Fruit fly (Drosophila melanogaster) S2 (cell line): ENCODE results near the gene Scsalpha1.

Experiments used
- CG8478 ChIP-seq: fragments of >200 bp; optimal IDR thresholded peaks from 2 replicates; lab custom pipeline; 2018
- CTCF ChIP-seq, 2 experiments: fragments of >200 bp; optimal IDR thresholded peaks; 2 replicates each; lab custom pipeline; 2018

The Scsalpha1 gene

dm6 chr3L:3809943-3810342, 4.1 kb upstream of the Scsalpha1 start, which contains the start of gene CG32262:
CG32262 (minus strand) TSS chr3L:3810196.
- no peak for TF ChIP-seq CG8478 (lab: Kevin White, UChicago)
- no peak for TF ChIP-seq CTCF (optimal IDR thresholded peaks at IDR 0.05; lab: Kevin White, UChicago)

dm6 chr3L:3811089-3811488, 2.9 kb upstream of the Scsalpha1 start, which contains the start of the genes CG32263 and PIG-B:
CG32263 (minus strand) TSS chr3L:3811114.
PIG-B (plus strand) TSS chr3L:3811263.
- TF ChIP-seq CG8478 (lab: Kevin White, UChicago): no peak
- no peak for TF ChIP-seq CTCF (optimal IDR thresholded peaks at IDR 0.05; lab: Kevin White, UChicago)

dm6 chr3L:3816254-3816653, 2.2 kb downstream of the Scsalpha1 start, which contains the start of gene Acp63F:
Acp63F (minus strand) TSS chr3L:3816354.
- no peak for TF ChIP-seq CG8478 (lab: Kevin White, UChicago)

- TF ChIP-seq CTCF (optimal IDR thresholded peaks at IDR 0.05; lab: Kevin White, UChicago) (no peak), CG8478 (lab: Kevin White, UChicago) (no peak)
These were observed 2.9 kb downstream of the Scsalpha1 start for dm6 chr3L:3816772-3817483.

- TF ChIP-seq CTCF (optimal IDR thresholded peaks at IDR 0.05; lab: Kevin White, UChicago) (peak in 1 of 2 experiments; percentile 20), CG8478 (lab: Kevin White, UChicago) (no peak)
These were observed 4.7 kb downstream of the Scsalpha1 start, which contains the start of gene enc for dm6 chr3L:3818566-3819325. enc (plus strand) TSS chr3L:3818679.

dm6 chr3L:3824790-3825484, 10.9 kb downstream of the Scsalpha1 start, which contains the start of gene Rdh:
Rdh (plus strand) TSS chr3L:3825449.
- TF ChIP-seq CTCF (optimal IDR thresholded peaks at IDR 0.05; lab: Kevin White, UChicago) (no peak), CG8478 (lab: Kevin White, UChicago) (no peak)

dm6 chr3L:3825485-3825813, 11.4 kb downstream of the Scsalpha1 start:
- TF ChIP-seq CG8478 (lab: Kevin White, UChicago) (no peak), CTCF (optimal IDR thresholded peaks at IDR 0.05; lab: Kevin White, UChicago) (no peak)

- TF ChIP-seq CTCF (optimal IDR thresholded peaks at IDR 0.05; lab: Kevin White, UChicago): no peak
- TF ChIP-seq CG8478 (lab: Kevin White, UChicago): no peak
These were observed 11.9 kb downstream of the Scsalpha1 start for dm6 chr3L:3825884-3826283.

dm6 chr3L:3826541-3826940, 12.5 kb downstream of the Scsalpha1 start:
- TF ChIP-seq CTCF (optimal IDR thresholded peaks at IDR 0.05; lab: Kevin White, UChicago) (no peak), CG8478 (lab: Kevin White, UChicago) (no peak)

dm6 chr3L:3828111-3828510, 14.1 kb downstream of the Scsalpha1 start:
- no peak for TF ChIP-seq CTCF (optimal IDR thresholded peaks at IDR 0.05; lab: Kevin White, UChicago)
- TF ChIP-seq CG8478 (lab: Kevin White, UChicago): no peak

dm6 chr3L:3842981-3843701, 29.1 kb downstream of the Scsalpha1 start:
- TF ChIP-seq CG8478 (lab: Kevin White, UChicago) (no peak), CTCF (optimal IDR thresholded peaks at IDR 0.05; lab: Kevin White, UChicago) (no peak)

- TF ChIP-seq CG8478 (lab: Kevin White, UChicago) (no peak), CTCF (optimal IDR thresholded peaks at IDR 0.05; lab: Kevin White, UChicago) (no peak)
These were observed 31.9 kb downstream of the Scsalpha1 start, which contains the start of gene Awh for dm6 chr3L:3845815-3846375. Awh (plus strand) TSS chr3L:3846206.

dm6 chr3L:3847810-3848326, 33.9 kb downstream of the Scsalpha1 start:
- TF ChIP-seq CTCF (optimal IDR thresholded peaks at IDR 0.05; lab: Kevin White, UChicago) (no peak), CG8478 (lab: Kevin White, UChicago) (no peak)
